Worm (Caenorhabditis elegans) whole organism, L2 larva: ENCODE measurements around the gene srj-26.

ENCODE experiments used
- fos-1 ChIP-seq: fragments of 150-350 bp; optimal IDR thresholded peaks from 2 replicates; lab custom pipeline; 2014; ENCODE audit warnings: missing biosample characterization, missing genetic modification characterization
- nhr-11 ChIP-seq: fragments of 150-350 bp; optimal IDR thresholded peaks from 2 replicates; lab custom pipeline; 2014; ENCODE audit warnings: missing biosample characterization, missing genetic modification characterization
- sma-3 ChIP-seq: sonication (generic microtip); optimal IDR thresholded peaks from 2 replicates; lab custom pipeline; 2016; ENCODE audit warnings: missing genetic modification reagents, missing genetic modification characterization, missing compliant biosample characterization

ce11 chrV:18461200-18461728 is 40.4 kb downstream of the srj-26 start, which contains the start of gene ZK228.3:
- TF ChIP-seq fos-1 (tag; lab: Kevin White, UChicago) (peak; percentile 86), sma-3 (GFP tag; lab: Kevin White, UChicago) (no peak), nhr-11 (tag; lab: Kevin White, UChicago) (no peak)
